Fruit fly (Drosophila melanogaster) whole organism, embryonic: ENCODE measurements around the gene ens.

ENCODE experiments used
- ATbp ChIP-seq: fragments of 200-800 bp; sonication (Bioruptor generic); optimal IDR thresholded peaks from 2 replicates; lab custom pipeline; 2017; ENCODE audit warnings: missing biosample characterization, mild to moderate bottlenecking, missing genetic modification characterization, missing genetic modification reagents
- CG10267 ChIP-seq: fragments of 200-800 bp; sonication (Bioruptor generic); optimal IDR thresholded peaks from 2 replicates; lab custom pipeline; 2018; ENCODE audit warnings: missing biosample characterization, mild to moderate bottlenecking, missing genetic modification characterization, moderate library complexity
- CG12155 ChIP-seq: fragments of 200-800 bp; sonication (Bioruptor generic); optimal IDR thresholded peaks from 3 replicates; lab custom pipeline; 2016; ENCODE audit warnings: missing biosample characterization, missing genetic modification characterization
- CG12769 ChIP-seq: fragments of 200-800 bp; sonication (Bioruptor generic); optimal IDR thresholded peaks from 2 replicates; lab custom pipeline; 2019; ENCODE audit warnings: missing biosample characterization, mild to moderate bottlenecking, missing genetic modification characterization, moderate library complexity
- CG15269 ChIP-seq: fragments of 200-800 bp; sonication (Bioruptor generic); optimal IDR thresholded peaks from 2 replicates; lab custom pipeline; 2018; ENCODE audit warnings: missing biosample characterization, mild to moderate bottlenecking, missing genetic modification characterization, moderate library complexity
- CG15479 ChIP-seq: fragments of 200-800 bp; sonication (Bioruptor generic); optimal IDR thresholded peaks from 3 replicates; lab custom pipeline; 2019; ENCODE audit warnings: missing biosample characterization, mild to moderate bottlenecking, missing genetic modification characterization, moderate library complexity
- CG16779 ChIP-seq: fragments of 200-800 bp; sonication (Bioruptor generic); IDR thresholded peaks from 2 replicates; pipeline ENCODE4 v1.3.6; 2022; ENCODE audit warnings: missing biosample characterization, missing genetic modification characterization
- CG2199 ChIP-seq: fragments of 200-800 bp; sonication (Bioruptor generic); IDR thresholded peaks from 3 replicates; pipeline ENCODE4 v1.3.6; 2022; ENCODE audit warnings: missing biosample characterization, missing genetic modification characterization
- CG2889 ChIP-seq: fragments of 200-800 bp; sonication (Bioruptor generic); IDR thresholded peaks from 3 replicates; pipeline ENCODE4 v1.3.6; 2022; ENCODE audit warnings: missing biosample characterization, missing genetic modification characterization
- CG30020 ChIP-seq: fragments of 200-800 bp; optimal IDR thresholded peaks from 2 replicates; lab custom pipeline; 2019; ENCODE audit warnings: missing biosample characterization, mild to moderate bottlenecking, missing genetic modification characterization, moderate library complexity
- CG31388 ChIP-seq: fragments of 200-800 bp; sonication (Bioruptor generic); optimal IDR thresholded peaks from 2 replicates; lab custom pipeline; 2016; ENCODE audit warnings: missing biosample characterization, missing genetic modification characterization
- CG4404 ChIP-seq: fragments of 200-800 bp; sonication (Bioruptor generic); IDR thresholded peaks from 2 replicates; pipeline ENCODE4 v1.3.6; 2022; ENCODE audit warnings: missing biosample characterization, missing genetic modification characterization
- CG4424 ChIP-seq: fragments of 200-800 bp; sonication (Bioruptor generic); optimal IDR thresholded peaks from 3 replicates; lab custom pipeline; 2016; ENCODE audit warnings: missing biosample characterization, missing genetic modification characterization
- CG5180 ChIP-seq: fragments of 200-800 bp; sonication (Bioruptor generic); optimal IDR thresholded peaks from 3 replicates; lab custom pipeline; 2017; ENCODE audit warnings: missing biosample characterization, missing genetic modification characterization, mild to moderate bottlenecking, moderate library complexity, missing genetic modification reagents
- CG6254 ChIP-seq: fragments of 200-800 bp; sonication (Bioruptor generic); optimal IDR thresholded peaks from 3 replicates; lab custom pipeline; 2017; ENCODE audit warnings: mild to moderate bottlenecking, missing biosample characterization, missing genetic modification reagents, missing genetic modification characterization
- CG6689 ChIP-seq: fragments of 200-800 bp; sonication (Bioruptor generic); IDR thresholded peaks from 2 replicates; pipeline ENCODE4 v1.3.6; 2022; ENCODE audit warnings: missing biosample characterization, missing genetic modification characterization
- CG6813 ChIP-seq: fragments of 200-800 bp; sonication (Bioruptor generic); optimal IDR thresholded peaks from 2 replicates; lab custom pipeline; 2017; ENCODE audit warnings: missing biosample characterization, missing genetic modification characterization, mild to moderate bottlenecking, moderate library complexity, missing genetic modification reagents
- CG7839 ChIP-seq: fragments of 200-800 bp; sonication (Bioruptor generic); optimal IDR thresholded peaks from 3 replicates; lab custom pipeline; 2018; ENCODE audit warnings: missing biosample characterization, mild to moderate bottlenecking, missing genetic modification characterization, moderate library complexity
- CG8281 ChIP-seq: fragments of 200-800 bp; sonication (Bioruptor generic); optimal IDR thresholded peaks from 2 replicates; lab custom pipeline; 2018; ENCODE audit warnings: missing biosample characterization, mild to moderate bottlenecking, missing genetic modification characterization, moderate library complexity
- CG8924 ChIP-seq: fragments of 200-800 bp; optimal IDR thresholded peaks from 3 replicates; lab custom pipeline; 2019; ENCODE audit warnings: missing biosample characterization, mild to moderate bottlenecking, missing genetic modification characterization, moderate library complexity
- CoRest ChIP-seq: fragments of 200-800 bp; sonication (Bioruptor generic); optimal IDR thresholded peaks from 3 replicates; lab custom pipeline; 2018; ENCODE audit warnings: missing biosample characterization, mild to moderate bottlenecking, missing genetic modification characterization, moderate library complexity
- Dip2 ChIP-seq: fragments of 200-800 bp; sonication (Bioruptor generic); IDR thresholded peaks from 2 replicates; pipeline ENCODE4 v1.3.6; 2022; ENCODE audit warnings: missing biosample characterization, missing genetic modification characterization
- Eip74EF ChIP-seq, 2 experiments: fragments of 200-800 bp in 1 of 2; fragments of >200 bp in 1 of 2; sonication (Bioruptor generic) in 1 of 2; optimal IDR thresholded peaks; 2 replicates each; lab custom pipeline; 2017 to 2019; ENCODE audit warnings: missing biosample characterization in 2 of 2, missing genetic modification characterization in 2 of 2, mild to moderate bottlenecking in 1 of 2, moderate library complexity in 1 of 2
- Gsc ChIP-seq: fragments of 200-800 bp; sonication (Bioruptor generic); IDR thresholded peaks from 2 replicates; pipeline ENCODE4 v1.3.6; 2022; ENCODE audit warnings: missing biosample characterization, missing genetic modification characterization
- HLH54F ChIP-seq: fragments of 200-800 bp; sonication (Bioruptor generic); optimal IDR thresholded peaks from 3 replicates; lab custom pipeline; 2016; ENCODE audit warnings: missing biosample characterization, missing genetic modification characterization
- HLHmδ ChIP-seq: fragments of 200-800 bp; sonication (Bioruptor generic); optimal IDR thresholded peaks from 2 replicates; lab custom pipeline; 2018; ENCODE audit warnings: missing biosample characterization, mild to moderate bottlenecking, missing genetic modification characterization, moderate library complexity
- Hand ChIP-seq: fragments of 200-800 bp; sonication (Bioruptor generic); optimal IDR thresholded peaks from 2 replicates; lab custom pipeline; 2017; ENCODE audit warnings: mild to moderate bottlenecking, missing biosample characterization, missing genetic modification reagents, missing genetic modification characterization
- Hmr ChIP-seq: fragments of 200-800 bp; sonication (Bioruptor generic); optimal IDR thresholded peaks from 3 replicates; lab custom pipeline; 2017; ENCODE audit warnings: mild to moderate bottlenecking, missing biosample characterization, missing genetic modification reagents, missing genetic modification characterization
- Med ChIP-seq: fragments of 200-800 bp; sonication (Bioruptor generic); peaks from one replicate; lab custom pipeline; 2016; ENCODE audit warnings: missing biosample characterization, missing genetic modification characterization, mild to moderate bottlenecking, inconsistent platforms, moderate library complexity
- Oaz ChIP-seq: fragments of 200-800 bp; sonication (Bioruptor generic); IDR thresholded peaks from 2 replicates; pipeline ENCODE4 v1.3.6; 2022; ENCODE audit warnings: missing biosample characterization, missing genetic modification characterization
- Sin3A ChIP-seq: fragments of >200 bp; optimal IDR thresholded peaks from 2 replicates; lab custom pipeline; 2018
- TFAM ChIP-seq: fragments of 200-800 bp; sonication (Bioruptor generic); optimal IDR thresholded peaks from 2 replicates; lab custom pipeline; 2017; ENCODE audit warnings: missing biosample characterization, missing genetic modification characterization, inconsistent platforms
- Taf1 ChIP-seq: fragments of 200-800 bp; sonication (Bioruptor generic); IDR thresholded peaks from 2 replicates; pipeline ENCODE4 v1.3.6; 2022; ENCODE audit warnings: missing biosample characterization, missing genetic modification characterization
- caup ChIP-seq: fragments of 200-800 bp; sonication (Bioruptor generic); optimal IDR thresholded peaks from 3 replicates; lab custom pipeline; 2017; ENCODE audit warnings: missing biosample characterization, mild to moderate bottlenecking, missing genetic modification characterization, moderate library complexity; ENCODE audit not compliant: severe bottlenecking
- cg ChIP-seq: fragments of 200-800 bp; sonication (Bioruptor generic); optimal IDR thresholded peaks from 3 replicates; lab custom pipeline; 2019; ENCODE audit warnings: missing biosample characterization, mild to moderate bottlenecking, missing genetic modification characterization, moderate library complexity
- chm ChIP-seq: fragments of 200-800 bp; sonication (Bioruptor generic); IDR thresholded peaks from 2 replicates; pipeline ENCODE4 v1.3.6; 2022; ENCODE audit warnings: missing biosample characterization, missing genetic modification characterization
- exex ChIP-seq: fragments of 200-800 bp; sonication (Bioruptor generic); optimal IDR thresholded peaks from 4 replicates; lab custom pipeline; 2018; ENCODE audit warnings: missing biosample characterization, mild to moderate bottlenecking, missing genetic modification characterization, moderate library complexity
- eyg ChIP-seq: fragments of 200-800 bp; sonication (Bioruptor generic); optimal IDR thresholded peaks from 3 replicates; lab custom pipeline; 2016; ENCODE audit warnings: missing biosample characterization, missing genetic modification characterization
- gfzf ChIP-seq: fragments of 200-800 bp; sonication (Bioruptor generic); optimal IDR thresholded peaks from 2 replicates; lab custom pipeline; 2016; ENCODE audit warnings: missing biosample characterization, mild to moderate bottlenecking, missing genetic modification characterization, moderate library complexity
- grn ChIP-seq: fragments of 200-800 bp; sonication (Bioruptor generic); optimal IDR thresholded peaks from 3 replicates; lab custom pipeline; 2017; ENCODE audit warnings: missing biosample characterization, missing genetic modification characterization
- hb ChIP-seq: fragments of 200-800 bp; sonication (Bioruptor generic); IDR thresholded peaks from 3 replicates; pipeline ENCODE4 v1.3.6; 2022; ENCODE audit warnings: missing biosample characterization, missing genetic modification characterization; ENCODE audit not compliant: partially characterized antibody
- hkb ChIP-seq, 2 experiments: fragments of 200-800 bp in 1 of 2; fragments of >200 bp in 1 of 2; sonication (Bioruptor generic) in 1 of 2; IDR thresholded peaks in 1 of 2; optimal IDR thresholded peaks in 1 of 2; 2 replicates each; pipeline versions ENCODE4 v1.3.6 to Lab custom; 2017 to 2022; ENCODE audit warnings: missing biosample characterization in 1 of 2, missing genetic modification characterization in 1 of 2
- hth ChIP-seq: fragments of >200 bp; optimal IDR thresholded peaks from 2 replicates; lab custom pipeline; 2017; ENCODE audit warnings: inconsistent platforms
- luna ChIP-seq: fragments of 200-800 bp; sonication (Bioruptor generic); optimal IDR thresholded peaks from 2 replicates; lab custom pipeline; 2016; ENCODE audit warnings: missing biosample characterization, missing genetic modification characterization
- nau ChIP-seq: fragments of 200-800 bp; sonication (Bioruptor generic); optimal IDR thresholded peaks from 3 replicates; lab custom pipeline; 2017; ENCODE audit warnings: missing biosample characterization, mild to moderate bottlenecking, missing genetic modification characterization, missing genetic modification reagents
- pum ChIP-seq: fragments of 200-800 bp; sonication (Bioruptor generic); optimal IDR thresholded peaks from 2 replicates; lab custom pipeline; 2016; ENCODE audit warnings: missing biosample characterization, missing genetic modification characterization
- schlank ChIP-seq: fragments of 200-800 bp; sonication (Bioruptor generic); optimal IDR thresholded peaks from 2 replicates; lab custom pipeline; 2018; ENCODE audit warnings: missing biosample characterization, mild to moderate bottlenecking, missing genetic modification characterization
- scrt ChIP-seq: fragments of 200-800 bp; sonication (Bioruptor generic); optimal IDR thresholded peaks from 2 replicates; lab custom pipeline; 2018; ENCODE audit warnings: missing biosample characterization, mild to moderate bottlenecking, missing genetic modification characterization, moderate library complexity
- tap ChIP-seq: fragments of 200-800 bp; optimal IDR thresholded peaks from 3 replicates; lab custom pipeline; 2019; ENCODE audit warnings: missing biosample characterization, mild to moderate bottlenecking, missing genetic modification characterization, moderate library complexity

ens gene

dm6 chr3L:4108072-4108843 is 26.1 kb downstream of the ens start, which contains the start of gene Ack (continued):
- TF ChIP-seq CG12769 (tag; lab: Kevin White, UChicago) (no peak), CG31388 (GFP tag; lab: Kevin White, UChicago) (no peak), CG15269 (tag; lab: Kevin White, UChicago) (no peak), Sin3A (lab: Kevin White, UChicago) (peak; percentile 49), CG8924 (peak; percentile 49), Dip2 (GFP tag; lab: Robert Waterston, UW) (no peak), CG4404 (GFP tag; lab: Robert Waterston, UW) (no peak), hb (GFP tag; lab: Robert Waterston, UW) (peak; percentile 39; the same call in 1 of the 3 replicates), schlank (tag; lab: Kevin White, UChicago) (no peak), CG8281 (no peak), chm (GFP tag; lab: Robert Waterston, UW) (no peak), CG6813 (no peak), Oaz (GFP tag; lab: Robert Waterston, UW) (no peak), hkb (optimal IDR thresholded peaks at IDR 0.05; lab: Kevin White, UChicago) (no peak), hkb (GFP tag; IDR thresholded peaks at IDR 0.05; lab: Robert Waterston, UW) (no peak; the same call in 1 of the 2 replicates), Taf1 (GFP tag; lab: Robert Waterston, UW) (no peak), CG6254 (GFP tag; lab: Kevin White, UChicago) (no peak), CG15479 (GFP tag; lab: Kevin White, UChicago) (peak; percentile 91), pum (GFP tag; lab: Kevin White, UChicago) (no peak), ATbp (GFP tag; lab: Kevin White, UChicago) (no peak), Hand (GFP tag; lab: Kevin White, UChicago) (no peak), CG4424 (no peak), cg (GFP tag; lab: Kevin White, UChicago) (peak; percentile 96), CG16779 (GFP tag; lab: Robert Waterston, UW) (no peak), HLHmδ (GFP tag; lab: Kevin White, UChicago) (peak; percentile 16), CG6689 (GFP tag; lab: Robert Waterston, UW) (no peak), CG7839 (tag; lab: Kevin White, UChicago) (no peak), CG12155 (no peak), gfzf (GFP tag; lab: Kevin White, UChicago) (peak; percentile 46), TFAM (GFP tag; lab: Kevin White, UChicago) (no peak), CG2889 (GFP tag; lab: Robert Waterston, UW) (no peak), HLH54F (GFP tag; lab: Kevin White, UChicago) (no peak), CG10267 (peak; percentile 35), scrt (no peak), Eip74EF (GFP tag; optimal IDR thresholded peaks at IDR 0.05; lab: Kevin White, UChicago) (no peak), grn (GFP tag; lab: Kevin White, UChicago) (no peak), CG30020 (tag; lab: Kevin White, UChicago) (peak; percentile 3), tap (no peak), CG2199 (no peak), Hmr (no peak), CG5180 (no peak), exex (tag; lab: Kevin White, UChicago) (no peak), luna (no peak), caup (no peak), CoRest (tag; lab: Kevin White, UChicago) (no peak), eyg (no peak), Gsc (GFP tag; lab: Robert Waterston, UW) (no peak), Med (GFP tag; lab: Kevin White, UChicago) (peak; percentile 58), nau (GFP tag; lab: Kevin White, UChicago) (no peak), hth (lab: Kevin White, UChicago) (no peak)
